Worm (Caenorhabditis elegans) whole organism, L1 larva: ENCODE data around the gene F34D10.9.

Source experiments
- C04F5.9 ChIP-seq: sonication (generic microtip); optimal IDR thresholded peaks from 2 replicates; lab custom pipeline; 2016; ENCODE audit warnings: missing genetic modification characterization, missing compliant biosample characterization
- C34B4.2 ChIP-seq: sonication (generic microtip); optimal IDR thresholded peaks from 2 replicates; lab custom pipeline; 2017; ENCODE audit warnings: mild to moderate bottlenecking, missing genetic modification characterization, missing compliant biosample characterization
- ama-1 ChIP-seq: fragments of 150-350 bp; optimal IDR thresholded peaks from 2 replicates; lab custom pipeline; 2014
- ces-1 ChIP-seq: fragments of 150-350 bp; optimal IDR thresholded peaks from 2 replicates; lab custom pipeline; 2014; ENCODE audit warnings: missing biosample characterization, missing genetic modification reagents, missing genetic modification characterization
- dsc-1 ChIP-seq: sonication (generic microtip); optimal IDR thresholded peaks from 2 replicates; lab custom pipeline; 2016; ENCODE audit warnings: mild to moderate bottlenecking, missing genetic modification characterization, missing compliant biosample characterization
- efl-3 ChIP-seq: fragments of 200-800 bp; sonication (Bioruptor generic); optimal IDR thresholded peaks from 2 replicates; lab custom pipeline; 2018; ENCODE audit warnings: mild to moderate bottlenecking, missing genetic modification characterization, missing compliant biosample characterization
- elt-3 ChIP-seq, 6 experiments: fragments of 150-350 bp in 1 of 6; sonication (generic microtip); optimal IDR thresholded peaks; 2 replicates each; lab custom pipeline; 2017 to 2018; ENCODE audit warnings: missing biosample characterization in 6 of 6, missing genetic modification characterization in 6 of 6, inconsistent platforms in 1 of 6
- ets-5 ChIP-seq: fragments of 200-800 bp; sonication (Bioruptor generic); IDR thresholded peaks from 2 replicates; pipeline ENCODE4 v1.3.6; 2022; ENCODE audit warnings: missing genetic modification characterization, missing compliant biosample characterization
- fkh-4 ChIP-seq: sonication (generic microtip); optimal IDR thresholded peaks from 2 replicates; lab custom pipeline; 2016; ENCODE audit warnings: missing compliant biosample characterization, missing genetic modification characterization, borderline replicate concordance
- fkh-8 ChIP-seq: sonication (generic microtip); optimal IDR thresholded peaks from 2 replicates; lab custom pipeline; 2016; ENCODE audit warnings: mild to moderate bottlenecking, missing genetic modification characterization, missing compliant biosample characterization
- hlh-4 ChIP-seq: sonication (generic microtip); optimal IDR thresholded peaks from 2 replicates; lab custom pipeline; 2016; ENCODE audit warnings: mild to moderate bottlenecking, missing genetic modification characterization, missing compliant biosample characterization
- irx-1 ChIP-seq: sonication (generic microtip); optimal IDR thresholded peaks from 2 replicates; lab custom pipeline; 2016; ENCODE audit warnings: missing genetic modification characterization, missing compliant biosample characterization
- jun-1 ChIP-seq: fragments of 150-350 bp; optimal IDR thresholded peaks from 2 replicates; lab custom pipeline; 2014; ENCODE audit warnings: missing biosample characterization, missing genetic modification reagents, missing genetic modification characterization
- lin-15B ChIP-seq: fragments of 150-350 bp; sonication (generic microtip); optimal IDR thresholded peaks from 3 replicates; lab custom pipeline; 2014; ENCODE audit warnings: missing biosample characterization, missing genetic modification characterization
- lin-39 ChIP-seq: fragments of 150-350 bp; optimal IDR thresholded peaks from 2 replicates; lab custom pipeline; 2014; ENCODE audit warnings: missing biosample characterization, missing genetic modification reagents, missing genetic modification characterization
- mdl-1 ChIP-seq, 2 experiments: fragments of 150-350 bp; optimal IDR thresholded peaks; 2 replicates each; lab custom pipeline; 2014 to 2017; ENCODE audit warnings: missing biosample characterization in 2 of 2, missing genetic modification characterization in 2 of 2, inconsistent platforms in 1 of 2
- mef-2 ChIP-seq: fragments of 150-350 bp; optimal IDR thresholded peaks from 2 replicates; lab custom pipeline; 2014; ENCODE audit warnings: missing biosample characterization, missing genetic modification characterization
- nhr-11 ChIP-seq: fragments of 150-350 bp; optimal IDR thresholded peaks from 2 replicates; lab custom pipeline; 2014; ENCODE audit warnings: missing biosample characterization, missing genetic modification characterization
- nhr-19 ChIP-seq: fragments of 200-800 bp; sonication (Bioruptor generic); conservative IDR thresholded peaks from 2 replicates; pipeline ENCODE4 v1.3.6; 2022; ENCODE audit warnings: missing genetic modification characterization, missing compliant biosample characterization
- nhr-20 ChIP-seq: sonication (generic microtip); optimal IDR thresholded peaks from 2 replicates; lab custom pipeline; 2016; ENCODE audit warnings: mild to moderate bottlenecking, missing genetic modification characterization, missing compliant biosample characterization
- nhr-28 ChIP-seq: fragments of 150-350 bp; optimal IDR thresholded peaks from 2 replicates; lab custom pipeline; 2014; ENCODE audit warnings: missing biosample characterization, missing genetic modification characterization
- nhr-76 ChIP-seq: sonication (generic microtip); optimal IDR thresholded peaks from 2 replicates; lab custom pipeline; 2017; ENCODE audit warnings: missing biosample characterization, missing genetic modification characterization
- nhr-85 ChIP-seq: sonication (generic microtip); peaks from one replicate; lab custom pipeline; 2016; ENCODE audit warnings: missing genetic modification characterization, inconsistent platforms, missing compliant biosample characterization
- pax-3 ChIP-seq: fragments of 200-800 bp; sonication (Bioruptor generic); optimal IDR thresholded peaks from 2 replicates; lab custom pipeline; 2018; ENCODE audit warnings: mild to moderate bottlenecking, missing genetic modification characterization, moderate library complexity, missing compliant biosample characterization
- pqm-1 ChIP-seq: sonication (generic microtip); optimal IDR thresholded peaks from 3 replicates; lab custom pipeline; 2017; ENCODE audit warnings: missing biosample characterization, missing genetic modification characterization
- snpc-4 ChIP-seq: fragments of 150-350 bp; optimal IDR thresholded peaks from 2 replicates; lab custom pipeline; 2014; ENCODE audit warnings: missing biosample characterization, missing genetic modification characterization
- snu-23 ChIP-seq: sonication (generic microtip); optimal IDR thresholded peaks from 2 replicates; lab custom pipeline; 2016; ENCODE audit warnings: missing genetic modification characterization, missing compliant biosample characterization
- sox-4 ChIP-seq: sonication (generic microtip); optimal IDR thresholded peaks from 2 replicates; lab custom pipeline; 2016; ENCODE audit warnings: missing genetic modification characterization, missing compliant biosample characterization
- sup-37 ChIP-seq: fragments of 200-800 bp; sonication (Bioruptor generic); optimal IDR thresholded peaks from 2 replicates; lab custom pipeline; 2018; ENCODE audit warnings: mild to moderate bottlenecking, missing genetic modification characterization, missing compliant biosample characterization
- swsn-7 ChIP-seq: sonication (generic microtip); optimal IDR thresholded peaks from 2 replicates; lab custom pipeline; 2016; ENCODE audit warnings: missing genetic modification characterization, missing compliant biosample characterization
- tlp-1 ChIP-seq: fragments of 150-350 bp; optimal IDR thresholded peaks from 2 replicates; lab custom pipeline; 2014; ENCODE audit warnings: missing biosample characterization, missing genetic modification characterization
- unc-130 ChIP-seq: fragments of 150-350 bp; optimal IDR thresholded peaks from 2 replicates; lab custom pipeline; 2017; ENCODE audit warnings: missing biosample characterization, missing genetic modification characterization, inconsistent platforms
- unc-86 ChIP-seq: sonication (generic microtip); optimal IDR thresholded peaks from 2 replicates; lab custom pipeline; 2016; ENCODE audit warnings: missing genetic modification characterization, missing compliant biosample characterization
- unc-98 ChIP-seq: fragments of 200-800 bp; sonication (Bioruptor generic); IDR thresholded peaks from 2 replicates; pipeline ENCODE4 v1.3.6; 2022; ENCODE audit warnings: missing genetic modification characterization, missing compliant biosample characterization
- zip-4 ChIP-seq: fragments of 200-800 bp; sonication (Bioruptor generic); optimal IDR thresholded peaks from 2 replicates; lab custom pipeline; 2018; ENCODE audit warnings: mild to moderate bottlenecking, missing genetic modification characterization, moderate library complexity, missing compliant biosample characterization
- ztf-11 ChIP-seq, 2 experiments: sonication (generic microtip); optimal IDR thresholded peaks; 2 replicates each; lab custom pipeline; 2016 to 2017; ENCODE audit warnings: missing genetic modification characterization in 2 of 2, missing biosample characterization in 1 of 2, missing compliant biosample characterization in 1 of 2
- ztf-4 ChIP-seq: fragments of 150-350 bp; optimal IDR thresholded peaks from 2 replicates; lab custom pipeline; 2014; ENCODE audit warnings: missing biosample characterization, missing genetic modification characterization

The F34D10.9 gene

ce11 chrIII:3759312-3759711 is 29.9 kb upstream of the F34D10.9 start, which contains the start of gene arcp-1:
arcp-1 (minus strand) TSS chrIII:3759412.
- no peak for TF ChIP-seq ets-5 (GFP tag; lab: Robert Waterston, UW)
- no peak for TF ChIP-seq unc-86 (tag; lab: Kevin White, UChicago)
- TF ChIP-seq efl-3 (GFP tag; lab: Kevin White, UChicago): no peak
- no peak for TF ChIP-seq nhr-20 (tag; lab: Kevin White, UChicago)
- peak; percentile 21 for TF ChIP-seq fkh-8 (tag; lab: Kevin White, UChicago)
- TF ChIP-seq pax-3 (tag; lab: Kevin White, UChicago): peak; percentile 12
- TF ChIP-seq pqm-1: no peak
- TF ChIP-seq sup-37 (GFP tag; lab: Kevin White, UChicago): no peak
- no peak for TF ChIP-seq mef-2
- no peak for TF ChIP-seq fkh-4 (tag; lab: Kevin White, UChicago)
- TF ChIP-seq dsc-1 (tag; lab: Kevin White, UChicago): peak; percentile 72

- TF ChIP-seq unc-130 (tag; lab: Kevin White, UChicago): no peak
- TF ChIP-seq C34B4.2 (tag; lab: Kevin White, UChicago): no peak
- TF ChIP-seq hlh-4 (tag; lab: Kevin White, UChicago): no peak
- TF ChIP-seq C04F5.9 (tag; lab: Kevin White, UChicago): no peak
- TF ChIP-seq nhr-28 (tag; lab: Kevin White, UChicago): no peak
- no peak for TF ChIP-seq zip-4 (GFP tag; lab: Kevin White, UChicago)
- TF ChIP-seq ztf-11 (tag; optimal IDR thresholded peaks at IDR 0.05; lab: Kevin White, UChicago): no peak
- no peak for TF ChIP-seq sox-4
- TF ChIP-seq elt-3 (tag; optimal IDR thresholded peaks at IDR 0.05; lab: Kevin White, UChicago): no peak
- TF ChIP-seq lin-15B (tag; lab: Kevin White, UChicago): no peak
- TF ChIP-seq jun-1 (tag; lab: Kevin White, UChicago): no peak
- no peak for TF ChIP-seq nhr-76 (tag; lab: Kevin White, UChicago)
- no peak for TF ChIP-seq tlp-1 (tag; lab: Kevin White, UChicago)
- TF ChIP-seq nhr-20 (tag; lab: Kevin White, UChicago): no peak
- TF ChIP-seq nhr-85: no peak
- TF ChIP-seq mdl-1 (tag; optimal IDR thresholded peaks at IDR 0.05; lab: Kevin White, UChicago): no peak
- no peak for TF ChIP-seq sup-37 (GFP tag; lab: Kevin White, UChicago)
- TF ChIP-seq ces-1 (GFP tag; lab: Kevin White, UChicago): no peak
- TF ChIP-seq pqm-1: no peak
Measured at ce11 chrIII:3745138-3745537, 15.7 kb upstream of the F34D10.9 start, which contains the start of gene lin-48. lin-48 (plus strand) TSS chrIII:3745438.

DNA sequence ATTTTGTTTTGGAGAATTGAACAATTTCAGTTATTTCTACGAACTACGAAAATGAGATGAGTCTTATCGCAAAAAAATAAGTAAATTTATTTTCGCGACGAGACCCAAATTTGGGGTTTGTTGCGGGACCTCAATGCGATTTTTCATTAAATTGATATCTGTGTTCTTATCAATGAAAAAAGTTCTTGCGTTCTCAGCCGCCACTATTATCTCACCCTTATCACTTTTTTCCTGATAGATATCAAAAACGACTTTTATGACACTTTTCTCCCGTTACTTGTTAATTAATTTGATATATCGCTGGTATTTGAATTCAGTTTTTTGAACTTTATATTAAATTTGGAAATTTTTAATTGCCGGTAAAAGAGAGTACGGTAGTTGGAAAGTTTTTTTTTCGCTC is 13.9 kb upstream of the F34D10.9 start:
- TF ChIP-seq swsn-7: no peak
- no peak for TF ChIP-seq unc-98 (GFP tag; lab: Robert Waterston, UW)
- no peak for TF ChIP-seq snpc-4 (tag; lab: Kevin White, UChicago)
- TF ChIP-seq lin-39 (tag; lab: Kevin White, UChicago): no peak
- no peak for TF ChIP-seq snu-23 (GFP tag; lab: Kevin White, UChicago)
- no peak for TF ChIP-seq nhr-28 (tag; lab: Kevin White, UChicago)
- no peak for TF ChIP-seq nhr-19 (GFP tag; lab: Robert Waterston, UW)
- TF ChIP-seq fkh-8 (tag; lab: Kevin White, UChicago): no peak
- TF ChIP-seq efl-3 (GFP tag; lab: Kevin White, UChicago): no peak

ce11 chrIII:3742090-3742489 is 12.7 kb upstream of the F34D10.9 start:
- TF ChIP-seq ztf-4 (tag; lab: Kevin White, UChicago): no peak
- no peak for TF ChIP-seq nhr-85
- TF ChIP-seq nhr-11 (tag; lab: Kevin White, UChicago): no peak
- TF ChIP-seq irx-1 (tag; lab: Kevin White, UChicago): no peak
- TF ChIP-seq ama-1: no peak
- no peak for TF ChIP-seq snu-23 (GFP tag; lab: Kevin White, UChicago)
- no peak for TF ChIP-seq elt-3 (tag; optimal IDR thresholded peaks at IDR 0.05; lab: Kevin White, UChicago)
